Fruit fly (Drosophila melanogaster): ENCODE results near the gene mRpL24.

DNA sequence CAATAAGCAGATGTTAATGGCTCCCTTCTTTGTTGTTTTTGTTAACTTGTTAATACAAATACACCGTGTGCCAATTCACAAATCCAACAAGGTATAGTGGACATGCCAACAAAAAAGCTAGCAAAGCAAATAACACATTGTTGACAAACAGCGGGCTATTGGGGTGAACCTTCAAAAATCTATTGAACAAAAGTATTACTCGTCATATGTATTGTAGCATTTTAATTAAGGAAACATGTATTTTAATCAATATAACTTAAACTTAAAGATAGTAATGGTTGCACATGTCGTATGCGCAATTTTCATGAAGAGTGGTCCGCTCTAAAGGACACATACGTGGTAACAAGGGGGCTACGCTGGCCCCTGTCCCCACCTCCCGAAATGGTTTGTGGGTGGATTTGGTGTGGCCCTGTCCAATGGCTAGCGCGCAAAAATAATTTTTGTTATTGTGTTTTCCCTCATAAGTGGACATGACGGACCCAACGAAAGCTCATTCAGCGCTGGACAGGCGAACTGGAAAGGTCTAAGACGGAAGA is 2.8 kb downstream of the mRpL24 start, which contains the start of gene synr:
- TF ChIP-seq Sox15 (GFP tag; optimal IDR thresholded peaks at IDR 0.05) (no peak), CG8119 (GFP tag; IDR thresholded peaks at IDR 0.05) (no peak), Eip93F (GFP tag; optimal IDR thresholded peaks at IDR 0.05) (no peak), OdsH (GFP tag; optimal IDR thresholded peaks at IDR 0.05) (no peak), Blimp-1 (GFP tag; optimal IDR thresholded peaks at IDR 0.05) (no peak), CG1621 (tag; optimal IDR thresholded peaks at IDR 0.05) (no peak), CG4318 (GFP tag; optimal IDR thresholded peaks at IDR 0.05) (no peak), salr (GFP tag; optimal IDR thresholded peaks at IDR 0.05) (no peak), vri (GFP tag; optimal IDR thresholded peaks at IDR 0.05) (no peak), fkh (GFP tag; optimal IDR thresholded peaks at IDR 0.05) (no peak), fd85E (GFP tag; optimal IDR thresholded peaks at IDR 0.05) (no peak), Met (GFP tag; optimal IDR thresholded peaks at IDR 0.05) (no peak), achi (GFP tag; optimal IDR thresholded peaks at IDR 0.05) (no peak), CG6276 (GFP tag; optimal IDR thresholded peaks at IDR 0.05) (no peak)
